Worm (Caenorhabditis elegans): ENCODE results near the gene Y94H6A.5.

ce11 chrIV:2665388-2665978 is 38.3 kb downstream of the Y94H6A.5 start:
- TF ChIP-seq ztf-29 (GFP tag; IDR thresholded peaks at IDR 0.05) (no peak), flt-1 (GFP tag; IDR thresholded peaks at IDR 0.05) (no peak), ref-1 (GFP tag; conservative IDR thresholded peaks at IDR 0.05) (no peak), T22C8.4 (GFP tag; IDR thresholded peaks at IDR 0.05) (no peak), tab-1 (GFP tag; IDR thresholded peaks at IDR 0.05) (no peak), klf-2 (GFP tag; conservative IDR thresholded peaks at IDR 0.05) (no peak), ztf-23 (GFP tag; IDR thresholded peaks at IDR 0.05) (no peak), med-1 (GFP tag; optimal IDR thresholded peaks at IDR 0.05; ENCODE audit: insufficient read depth) (no peak), cog-1 (tag; optimal IDR thresholded peaks at IDR 0.05) (no peak)

Data from whole organism, midembryonic.